Fruit fly (Drosophila melanogaster): Measurements from ENCODE around the gene CG5167.

CG5167 gene

dm6 chr3R:12448889-12449314 lies 42.6 kb downstream of the CG5167 start, which contains the start of gene CG18549 (continued):
- TF ChIP-seq hth (optimal IDR thresholded peaks at IDR 0.05) = no peak
- TF ChIP-seq mld (GFP tag; IDR thresholded peaks at IDR 0.05; ENCODE audit: partially characterized antibody) = no peak; the same call in 2 of the 3 replicates
- TF ChIP-seq danr (GFP tag; IDR thresholded peaks at IDR 0.05) = peak; percentile 100
- TF ChIP-seq CoRest (tag; optimal IDR thresholded peaks at IDR 0.05) = peak; percentile 100
- TF ChIP-seq lilli (GFP tag; optimal IDR thresholded peaks at IDR 0.05) = peak; percentile 100
- peak; percentile 100 for TF ChIP-seq CG7556 (GFP tag; optimal IDR thresholded peaks at IDR 0.05)
- peak; percentile 99 for TF ChIP-seq CG6272 (GFP tag; IDR thresholded peaks at IDR 0.05)
- TF ChIP-seq Ada2b (GFP tag; IDR thresholded peaks at IDR 0.05) = peak; percentile 100
- TF ChIP-seq CG10543 (GFP tag; optimal IDR thresholded peaks at IDR 0.05) = peak; percentile 98
- peak; percentile 100 for TF ChIP-seq CG2199 (GFP tag; IDR thresholded peaks at IDR 0.05)
- TF ChIP-seq ap (GFP tag; IDR thresholded peaks at IDR 0.05) = peak; percentile 100
- TF ChIP-seq ara (GFP tag; IDR thresholded peaks at IDR 0.05) = peak; percentile 100
- TF ChIP-seq mirr (GFP tag; optimal IDR thresholded peaks at IDR 0.05) = peak; percentile 99
- TF ChIP-seq pho (GFP tag; optimal IDR thresholded peaks at IDR 0.05) = peak; percentile 99
- TF ChIP-seq ftz-f1 (GFP tag; optimal IDR thresholded peaks at IDR 0.05) = peak; percentile 94
- TF ChIP-seq E2f1 (GFP tag; IDR thresholded peaks at IDR 0.05) = peak; percentile 100
- peak; percentile 98 for TF ChIP-seq CG10565 (GFP tag; optimal IDR thresholded peaks at IDR 0.05)
- peak; percentile 52 for TF ChIP-seq pzg (GFP tag; optimal IDR thresholded peaks at IDR 0.05)
- peak; percentile 100 for TF ChIP-seq CG10267 (tag; optimal IDR thresholded peaks at IDR 0.05)
- TF ChIP-seq ac (GFP tag; optimal IDR thresholded peaks at IDR 0.05) = peak; percentile 98
- peak; percentile 99 for TF ChIP-seq CG4707 (GFP tag; optimal IDR thresholded peaks at IDR 0.05)
- peak; percentile 98 for TF ChIP-seq sima (GFP tag; optimal IDR thresholded peaks at IDR 0.05)
- TF ChIP-seq Tbp (GFP tag; optimal IDR thresholded peaks at IDR 0.05) = peak; percentile 35
- TF ChIP-seq CG1602 (GFP tag; optimal IDR thresholded peaks at IDR 0.05) = peak; percentile 100
- peak; percentile 100 for TF ChIP-seq bcd (GFP tag; optimal IDR thresholded peaks at IDR 0.05)
- peak; percentile 100 for TF ChIP-seq CG2120 (GFP tag; optimal IDR thresholded peaks at IDR 0.05)
- TF ChIP-seq row (GFP tag; IDR thresholded peaks at IDR 0.05) = peak; percentile 100
- TF ChIP-seq CG14014 (GFP tag; IDR thresholded peaks at IDR 0.05) = peak; percentile 100
- peak; percentile 99 for TF ChIP-seq CG30431 (GFP tag; optimal IDR thresholded peaks at IDR 0.05)
- TF ChIP-seq CG33213 (GFP tag; optimal IDR thresholded peaks at IDR 0.05) = peak; percentile 99
- TF ChIP-seq fd3F (GFP tag; optimal IDR thresholded peaks at IDR 0.05) = peak; percentile 99
- TF ChIP-seq Doc2 (GFP tag; IDR thresholded peaks at IDR 0.05) = peak; percentile 98
- TF ChIP-seq CG34224 (GFP tag; IDR thresholded peaks at IDR 0.05; ENCODE audit: partially characterized antibody) = peak; percentile 89
- peak; percentile 100 for TF ChIP-seq Med (GFP tag)
- TF ChIP-seq Max (GFP tag; optimal IDR thresholded peaks at IDR 0.05) = peak; percentile 100
- TF ChIP-seq CG9437 (GFP tag; optimal IDR thresholded peaks at IDR 0.05) = peak; percentile 97
- peak; percentile 100 for TF ChIP-seq Asciz (GFP tag; optimal IDR thresholded peaks at IDR 0.05)
- peak; percentile 99 for TF ChIP-seq NK7.1 (GFP tag; optimal IDR thresholded peaks at IDR 0.05)
- peak; percentile 99 for TF ChIP-seq twi (tag; optimal IDR thresholded peaks at IDR 0.05)
- peak; percentile 94 for TF ChIP-seq CG30020 (tag; optimal IDR thresholded peaks at IDR 0.05)
- peak; percentile 98 for TF ChIP-seq fu2 (GFP tag; optimal IDR thresholded peaks at IDR 0.05)
- peak; percentile 100 for TF ChIP-seq Hsf (GFP tag; optimal IDR thresholded peaks at IDR 0.05)
- TF ChIP-seq D19A (tag; optimal IDR thresholded peaks at IDR 0.05) = peak; percentile 100
- peak; percentile 85 for TF ChIP-seq CG7928 (GFP tag; optimal IDR thresholded peaks at IDR 0.05)
- TF ChIP-seq CG8281 (tag; optimal IDR thresholded peaks at IDR 0.05) = peak; percentile 97
- peak; percentile 99 for TF ChIP-seq trh (GFP tag; optimal IDR thresholded peaks at IDR 0.05)
- peak; percentile 100 for TF ChIP-seq sob (GFP tag; IDR thresholded peaks at IDR 0.05)
- peak; percentile 99 to 100 for TF ChIP-seq chif (GFP tag; optimal IDR thresholded peaks at IDR 0.05)
- peak; percentile 95 for TF ChIP-seq CG31365 (tag; optimal IDR thresholded peaks at IDR 0.05)
- TF ChIP-seq NFAT (GFP tag; IDR thresholded peaks at IDR 0.05) = peak; percentile 99
- TF ChIP-seq BtbVII (GFP tag; optimal IDR thresholded peaks at IDR 0.05) = peak; percentile 100
- TF ChIP-seq Dek (tag; optimal IDR thresholded peaks at IDR 0.05) = peak; percentile 100

Data from whole organism, embryonic.